Worm (Caenorhabditis elegans) whole organism, L3 larva: ENCODE data around the gene msp-63.
A peak's percentile ranks its signal among the peaks of the same experiment; 100 is the strongest.

Experiments used
- ZK546.5 ChIP-seq: sonication (generic microtip); optimal IDR thresholded peaks from 2 replicates; lab custom pipeline; 2017; ENCODE audit warnings: missing biosample characterization, missing genetic modification characterization
- aly-2 ChIP-seq: fragments of 150-350 bp; optimal IDR thresholded peaks from 2 replicates; lab custom pipeline; 2014; ENCODE audit warnings: missing biosample characterization, missing genetic modification characterization
- ama-1 ChIP-seq: fragments of 150-350 bp; optimal IDR thresholded peaks from 2 replicates; lab custom pipeline; 2018
- ceh-16 ChIP-seq: sonication (generic microtip); optimal IDR thresholded peaks from 2 replicates; lab custom pipeline; 2017; ENCODE audit warnings: missing biosample characterization, missing genetic modification characterization
- ceh-28 ChIP-seq: fragments of 150-350 bp; optimal IDR thresholded peaks from 2 replicates; lab custom pipeline; 2014; ENCODE audit warnings: missing biosample characterization, missing genetic modification reagents, missing genetic modification characterization
- ceh-82 ChIP-seq: fragments of 150-350 bp; optimal IDR thresholded peaks from 2 replicates; lab custom pipeline; 2014; ENCODE audit warnings: missing biosample characterization, missing genetic modification characterization
- ceh-9 ChIP-seq: sonication (generic microtip); optimal IDR thresholded peaks from 2 replicates; lab custom pipeline; 2018; ENCODE audit warnings: missing biosample characterization, missing genetic modification characterization
- daf-12 ChIP-seq: fragments of 150-350 bp; optimal IDR thresholded peaks from 2 replicates; lab custom pipeline; 2014; ENCODE audit warnings: missing biosample characterization, missing genetic modification reagents, missing genetic modification characterization
- egl-5 ChIP-seq: fragments of 150-350 bp; optimal IDR thresholded peaks from 2 replicates; lab custom pipeline; 2017; ENCODE audit warnings: missing biosample characterization, missing genetic modification reagents, missing genetic modification characterization, inconsistent platforms
- elt-1 ChIP-seq: fragments of 150-350 bp; optimal IDR thresholded peaks from 2 replicates; lab custom pipeline; 2014; ENCODE audit warnings: missing biosample characterization, missing genetic modification characterization
- elt-2 ChIP-seq: sonication (generic microtip); optimal IDR thresholded peaks from 2 replicates; lab custom pipeline; 2016; ENCODE audit warnings: missing genetic modification reagents, mild to moderate bottlenecking, missing genetic modification characterization, missing compliant biosample characterization
- elt-3 ChIP-seq, 3 experiments: fragments of 150-350 bp in 1 of 3; sonication (generic microtip) in 2 of 3; optimal IDR thresholded peaks; 2 replicates in 2 of 3; 4 replicates in 1 of 3; lab custom pipeline; 2014 to 2017; ENCODE audit warnings: missing biosample characterization in 3 of 3, missing genetic modification characterization in 3 of 3
- eor-1 ChIP-seq, 2 experiments: fragments of 150-350 bp; optimal IDR thresholded peaks; 2 replicates each; lab custom pipeline; 2014 to 2018; ENCODE audit warnings: missing biosample characterization in 2 of 2, missing genetic modification characterization in 2 of 2
- fkh-10 ChIP-seq: sonication (generic microtip); optimal IDR thresholded peaks from 2 replicates; lab custom pipeline; 2017; ENCODE audit warnings: missing biosample characterization, missing genetic modification reagents, missing genetic modification characterization
- hmg-11 ChIP-seq: sonication (generic microtip); optimal IDR thresholded peaks from 2 replicates; lab custom pipeline; 2016; ENCODE audit warnings: missing genetic modification characterization, missing compliant biosample characterization
- lin-15B ChIP-seq: fragments of 150-350 bp; optimal IDR thresholded peaks from 2 replicates; lab custom pipeline; 2014; ENCODE audit warnings: missing biosample characterization, missing genetic modification characterization
- lin-39 ChIP-seq: fragments of 150-350 bp; optimal IDR thresholded peaks from 2 replicates; lab custom pipeline; 2018; ENCODE audit warnings: missing biosample characterization, missing genetic modification reagents, missing genetic modification characterization
- lsy-12 ChIP-seq: sonication (generic microtip); optimal IDR thresholded peaks from 2 replicates; lab custom pipeline; 2016; ENCODE audit warnings: mild to moderate bottlenecking, missing genetic modification characterization, missing compliant biosample characterization
- mdl-1 ChIP-seq: fragments of 150-350 bp; optimal IDR thresholded peaks from 2 replicates; lab custom pipeline; 2014; ENCODE audit warnings: missing biosample characterization, missing genetic modification characterization
- nfya-1 ChIP-seq: sonication (generic microtip); optimal IDR thresholded peaks from 2 replicates; lab custom pipeline; 2017; ENCODE audit warnings: missing genetic modification characterization, mild to moderate bottlenecking, missing compliant biosample characterization, antibody characterized with exemption, moderate library complexity; ENCODE audit not compliant: insufficient read depth
- nhr-11 ChIP-seq: fragments of 150-350 bp; optimal IDR thresholded peaks from 2 replicates; lab custom pipeline; 2014; ENCODE audit warnings: missing biosample characterization, missing genetic modification characterization
- nhr-25 ChIP-seq: sonication (generic microtip); optimal IDR thresholded peaks from 2 replicates; lab custom pipeline; 2017; ENCODE audit warnings: missing biosample characterization, missing genetic modification characterization
- nhr-28 ChIP-seq: fragments of 150-350 bp; optimal IDR thresholded peaks from 2 replicates; lab custom pipeline; 2014; ENCODE audit warnings: missing biosample characterization, missing genetic modification characterization
- nhr-43 ChIP-seq: sonication (generic microtip); optimal IDR thresholded peaks from 2 replicates; lab custom pipeline; 2016; ENCODE audit warnings: mild to moderate bottlenecking, missing genetic modification characterization, missing compliant biosample characterization; ENCODE audit not compliant: poor library complexity, severe bottlenecking
- nhr-67 ChIP-seq: fragments of 150-350 bp; optimal IDR thresholded peaks from 2 replicates; lab custom pipeline; 2014; ENCODE audit warnings: missing biosample characterization, missing genetic modification characterization
- nhr-76 ChIP-seq: fragments of 150-350 bp; sonication (generic microtip); optimal IDR thresholded peaks from 5 replicates; lab custom pipeline; 2014; ENCODE audit warnings: missing biosample characterization, missing genetic modification characterization
- nhr-77 ChIP-seq: fragments of 150-350 bp; optimal IDR thresholded peaks from 2 replicates; lab custom pipeline; 2014; ENCODE audit warnings: missing biosample characterization, missing genetic modification characterization
- pha-4 ChIP-seq: fragments of 150-350 bp; optimal IDR thresholded peaks from 2 replicates; lab custom pipeline; 2014; ENCODE audit warnings: missing biosample characterization, missing genetic modification reagents, missing genetic modification characterization
- pqm-1 ChIP-seq: fragments of 150-350 bp; optimal IDR thresholded peaks from 2 replicates; lab custom pipeline; 2017; ENCODE audit warnings: missing biosample characterization, missing genetic modification characterization, inconsistent platforms
- sea-2 ChIP-seq: fragments of 150-350 bp; sonication (generic microtip); optimal IDR thresholded peaks from 4 replicates; lab custom pipeline; 2014; ENCODE audit warnings: missing biosample characterization, missing genetic modification reagents, missing genetic modification characterization
- skn-1 ChIP-seq: fragments of 150-350 bp; optimal IDR thresholded peaks from 2 replicates; lab custom pipeline; 2014; ENCODE audit warnings: missing biosample characterization, missing genetic modification characterization
- snpc-4 ChIP-seq: fragments of 150-350 bp; optimal IDR thresholded peaks from 2 replicates; lab custom pipeline; 2014; ENCODE audit warnings: missing biosample characterization, missing genetic modification characterization
- tbx-2 ChIP-seq: sonication (generic microtip); optimal IDR thresholded peaks from 2 replicates; lab custom pipeline; 2016; ENCODE audit warnings: mild to moderate bottlenecking, missing genetic modification characterization, missing compliant biosample characterization
- unc-39 ChIP-seq: sonication (generic microtip); optimal IDR thresholded peaks from 4 replicates; lab custom pipeline; 2017; ENCODE audit warnings: missing biosample characterization, missing genetic modification characterization
- unc-62 ChIP-seq: fragments of 150-350 bp; sonication (generic microtip); optimal IDR thresholded peaks from 4 replicates; lab custom pipeline; 2014; ENCODE audit warnings: missing biosample characterization, missing genetic modification reagents, missing genetic modification characterization
- zag-1 ChIP-seq: fragments of 150-350 bp; optimal IDR thresholded peaks from 2 replicates; lab custom pipeline; 2014; ENCODE audit warnings: missing biosample characterization, missing genetic modification characterization
- ztf-4 ChIP-seq: fragments of 150-350 bp; optimal IDR thresholded peaks from 2 replicates; lab custom pipeline; 2014; ENCODE audit warnings: missing biosample characterization, missing genetic modification characterization

Gene msp-63

ce11 chrII:5788815-5789214 is 8.4 kb downstream of the msp-63 start, which contains the start of gene K05F1.13:
Gene K05F1.13 (plus strand): TSS chrII:5789115.
- no peak for TF ChIP-seq unc-39
- TF ChIP-seq ZK546.5 = no peak
- TF ChIP-seq eor-1 (tag; optimal IDR thresholded peaks at IDR 0.05; lab: Kevin White, UChicago) = no peak
- TF ChIP-seq skn-1 (tag; lab: Kevin White, UChicago) = no peak
- no peak for TF ChIP-seq elt-3 (tag; optimal IDR thresholded peaks at IDR 0.05; lab: Kevin White, UChicago)

- TF ChIP-seq nhr-76 (tag; lab: Kevin White, UChicago) = no peak
- no peak for TF ChIP-seq lsy-12 (tag; lab: Kevin White, UChicago)
- TF ChIP-seq elt-1 (tag; lab: Kevin White, UChicago) = no peak
- TF ChIP-seq hmg-11 (tag; lab: Kevin White, UChicago) = no peak
- no peak for TF ChIP-seq daf-12 (tag; lab: Kevin White, UChicago)
- TF ChIP-seq snpc-4 = no peak
- TF ChIP-seq ama-1 (lab: Kevin White, UChicago) = no peak
- no peak for TF ChIP-seq ceh-9
Observed at ce11 chrII:5785504-5785903, 11.7 kb downstream of the msp-63 start.

DNA sequence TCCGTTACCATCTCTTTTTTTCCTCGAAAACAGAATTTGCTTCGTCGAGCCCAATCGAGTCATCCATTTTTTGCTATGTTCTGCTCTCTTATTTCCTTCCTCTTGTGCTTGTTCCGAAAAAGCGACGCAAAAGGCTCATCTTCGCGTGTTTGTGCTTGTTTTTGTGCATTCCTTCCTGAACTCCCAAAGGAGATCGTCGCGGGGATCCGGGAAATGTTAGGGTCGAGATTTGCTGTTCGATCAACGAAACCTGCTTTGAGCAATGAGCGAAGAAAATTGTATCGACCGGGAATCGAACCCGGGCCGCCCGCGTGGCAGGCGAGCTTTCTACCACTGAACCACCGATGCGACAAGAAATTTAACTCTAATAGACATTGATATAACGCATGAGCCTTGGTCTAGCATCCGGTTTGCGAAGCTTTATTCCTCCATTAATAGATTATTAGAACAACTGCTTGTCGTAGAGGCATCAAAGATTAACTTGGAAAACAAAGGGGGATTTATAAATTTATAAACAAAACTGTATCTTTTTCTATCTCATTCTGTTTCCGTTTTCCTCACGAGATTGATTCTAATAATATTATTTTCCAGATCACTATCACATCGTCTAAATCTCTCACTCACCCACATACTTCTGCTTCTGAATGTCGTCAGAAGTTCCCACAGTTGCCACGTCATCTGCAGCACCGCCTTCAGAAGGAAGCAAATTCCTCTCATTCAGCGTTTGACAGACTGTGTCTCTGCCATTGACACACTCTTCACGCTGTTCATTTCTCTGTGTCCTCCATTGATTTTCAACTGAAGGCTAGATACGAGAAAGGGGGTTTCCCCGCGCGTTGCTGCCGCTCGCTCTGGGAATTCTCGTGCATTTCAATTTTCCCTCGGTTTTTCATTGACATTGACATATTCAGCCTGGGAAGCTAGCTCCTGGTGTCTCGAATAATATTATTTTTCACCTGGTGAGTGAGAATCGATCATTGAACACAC is 15.0 kb downstream of the msp-63 start, which contains the start of gene K05F1.6:
Gene K05F1.6 (plus strand): TSS at position 586 of the 987 bp plus-strand sequence.
- TF ChIP-seq egl-5 (tag; lab: Kevin White, UChicago) (no peak), elt-1 (tag; lab: Kevin White, UChicago) (no peak), nhr-77 (peak; percentile 40), sea-2 (GFP tag; lab: Kevin White, UChicago) (no peak), nfya-1 (peak; percentile 47), aly-2 (tag; lab: Kevin White, UChicago) (no peak), pha-4 (peak; percentile 24), nhr-43 (tag; lab: Kevin White, UChicago) (peak; percentile 24), lin-39 (tag; lab: Kevin White, UChicago) (peak; percentile 81), nhr-25 (tag; lab: Kevin White, UChicago) (no peak), elt-2 (peak; percentile 73), skn-1 (tag; lab: Kevin White, UChicago) (peak; percentile 43), ZK546.5 (no peak), snpc-4 (peak; percentile 15), lsy-12 (tag; lab: Kevin White, UChicago) (peak; percentile 47), mdl-1 (tag; lab: Kevin White, UChicago) (peak; percentile 3), hmg-11 (tag; lab: Kevin White, UChicago) (peak; percentile 37), nhr-67 (tag; lab: Kevin White, UChicago) (no peak), ceh-28 (tag; lab: Kevin White, UChicago) (peak; percentile 26), ceh-82 (tag; lab: Kevin White, UChicago) (peak; percentile 25), tbx-2 (tag; lab: Kevin White, UChicago) (peak; percentile 61), zag-1 (no peak), pqm-1 (tag; lab: Kevin White, UChicago) (no peak), unc-39 (no peak), ama-1 (lab: Kevin White, UChicago) (no peak), lin-15B (tag; lab: Kevin White, UChicago) (no peak)

- TF ChIP-seq hmg-11 (tag; lab: Kevin White, UChicago) = peak; percentile 56
- TF ChIP-seq ztf-4 = no peak
- TF ChIP-seq snpc-4 = no peak
- peak; percentile 1 for TF ChIP-seq lin-39 (tag; lab: Kevin White, UChicago)
- TF ChIP-seq fkh-10 (GFP tag; lab: Kevin White, UChicago) = peak; percentile 21
- no peak for TF ChIP-seq nhr-28 (tag; lab: Kevin White, UChicago)
- no peak for TF ChIP-seq nhr-11
- TF ChIP-seq nhr-67 (tag; lab: Kevin White, UChicago) = no peak
- no peak for TF ChIP-seq eor-1 (tag; optimal IDR thresholded peaks at IDR 0.05; lab: Kevin White, UChicago)
- no peak for TF ChIP-seq elt-2
- TF ChIP-seq ceh-9 = no peak
- TF ChIP-seq skn-1 (tag; lab: Kevin White, UChicago) = peak; percentile 22
- no peak for TF ChIP-seq lin-15B (tag; lab: Kevin White, UChicago)
- TF ChIP-seq unc-62 (GFP tag; lab: Kevin White, UChicago) = no peak
- no peak for TF ChIP-seq ceh-28 (tag; lab: Kevin White, UChicago)
- no peak for TF ChIP-seq ZK546.5
- TF ChIP-seq daf-12 (tag; lab: Kevin White, UChicago) = no peak
- TF ChIP-seq ceh-16 (tag; lab: Kevin White, UChicago) = no peak
- TF ChIP-seq nfya-1 = peak; percentile 51
- TF ChIP-seq nhr-25 (tag; lab: Kevin White, UChicago) = no peak
Observed at ce11 chrII:5779866-5780265, 17.4 kb downstream of the msp-63 start.
